Worm (Caenorhabditis elegans): Measurements from ENCODE around the gene M163.9.

M163.9 gene

ce11 chrX:14469284-14469683 lies at the start of gene M163.9:
Gene M163.9 (plus strand): TSS chrX:14469584.
- TF ChIP-seq ceh-48 (tag; optimal IDR thresholded peaks at IDR 0.05) (no peak), unc-3 (GFP tag; conservative IDR thresholded peaks at IDR 0.05) (no peak), unc-3 (tag; optimal IDR thresholded peaks at IDR 0.05) (no peak), syd-9 (tag; optimal IDR thresholded peaks at IDR 0.05) (no peak), eyg-1 (tag; optimal IDR thresholded peaks at IDR 0.05) (no peak), sox-4 (tag; optimal IDR thresholded peaks at IDR 0.05) (no peak), ceh-34 (tag; optimal IDR thresholded peaks at IDR 0.05) (no peak), fkh-10 (GFP tag; optimal IDR thresholded peaks at IDR 0.05) (no peak), hlh-15 (tag; optimal IDR thresholded peaks at IDR 0.05) (no peak), ahr-1 (tag; optimal IDR thresholded peaks at IDR 0.05) (no peak), ztf-16 (tag; optimal IDR thresholded peaks at IDR 0.05) (no peak), ceh-31 (tag; optimal IDR thresholded peaks at IDR 0.05) (no peak), ceh-24 (tag; optimal IDR thresholded peaks at IDR 0.05) (no peak), dve-1 (tag; optimal IDR thresholded peaks at IDR 0.05) (no peak), nhr-11 (tag; optimal IDR thresholded peaks at IDR 0.05) (no peak), K09A11.1 (tag; optimal IDR thresholded peaks at IDR 0.05; ENCODE audit: insufficient read depth) (no peak)

- no peak for TF ChIP-seq ceh-9 (tag; optimal IDR thresholded peaks at IDR 0.05)
- no peak for TF ChIP-seq F13H6.1 (tag; optimal IDR thresholded peaks at IDR 0.05)
- TF ChIP-seq fax-1 (tag; optimal IDR thresholded peaks at IDR 0.05) = no peak
- no peak for TF ChIP-seq ceh-30 (tag; optimal IDR thresholded peaks at IDR 0.05)
Observed at ce11 chrX:14421529-14421982, 47.8 kb upstream of the M163.9 start, which contains the start of gene F23D12.2. Gene F23D12.2 (minus strand): TSS chrX:14421579.

ce11 chrX:14423105-14423504 lies 46.3 kb upstream of the M163.9 start, which contains the start of gene fipr-3:
Gene fipr-3 (plus strand): TSS chrX:14423405.
- no peak for TF ChIP-seq ceh-31 (tag; optimal IDR thresholded peaks at IDR 0.05)
- no peak for TF ChIP-seq pax-1 (tag; optimal IDR thresholded peaks at IDR 0.05)
- no peak for TF ChIP-seq unc-55 (GFP tag; optimal IDR thresholded peaks at IDR 0.05)
- TF ChIP-seq rnt-1 (tag; optimal IDR thresholded peaks at IDR 0.05) = no peak
- no peak for TF ChIP-seq hlh-6 (tag; optimal IDR thresholded peaks at IDR 0.05)
- TF ChIP-seq pha-2 (tag; optimal IDR thresholded peaks at IDR 0.05) = no peak
- no peak for TF ChIP-seq gmeb-2 (tag; optimal IDR thresholded peaks at IDR 0.05)
- TF ChIP-seq hlh-13 (GFP tag; optimal IDR thresholded peaks at IDR 0.05) = no peak
- no peak for TF ChIP-seq ceh-22 (tag; optimal IDR thresholded peaks at IDR 0.05)
- no peak for TF ChIP-seq tbx-2 (tag; optimal IDR thresholded peaks at IDR 0.05)
- TF ChIP-seq pag-3 (tag; optimal IDR thresholded peaks at IDR 0.05; ENCODE audit: borderline replicate concordance) = no peak

ce11 chrX:14424186-14424585 lies 45.2 kb upstream of the M163.9 start:
- TF ChIP-seq dve-1 (tag; optimal IDR thresholded peaks at IDR 0.05) (no peak), npax-4 (tag; optimal IDR thresholded peaks at IDR 0.05) (no peak), fax-1 (tag; optimal IDR thresholded peaks at IDR 0.05) (no peak), C38D4.7 (GFP tag; optimal IDR thresholded peaks at IDR 0.05) (no peak)

ce11 chrX:14424673-14425072 lies 44.7 kb upstream of the M163.9 start, which contains the start of gene F23D12.11:
Gene F23D12.11 (minus strand): TSS chrX:14424751.
- TF ChIP-seq unc-42 (tag; optimal IDR thresholded peaks at IDR 0.05) (no peak), rnt-1 (tag; optimal IDR thresholded peaks at IDR 0.05) (no peak), ets-4 (tag; optimal IDR thresholded peaks at IDR 0.05) (no peak), hlh-8 (tag; optimal IDR thresholded peaks at IDR 0.05) (no peak), ceh-22 (tag; optimal IDR thresholded peaks at IDR 0.05) (no peak), madf-2 (tag; optimal IDR thresholded peaks at IDR 0.05) (no peak), dmd-4 (tag; optimal IDR thresholded peaks at IDR 0.05; ENCODE audit: borderline replicate concordance) (no peak), eyg-1 (tag; optimal IDR thresholded peaks at IDR 0.05) (no peak), fkh-6 (tag; optimal IDR thresholded peaks at IDR 0.05) (no peak), hlh-6 (tag; optimal IDR thresholded peaks at IDR 0.05) (no peak), npax-4 (tag; optimal IDR thresholded peaks at IDR 0.05) (no peak), syd-9 (tag; optimal IDR thresholded peaks at IDR 0.05) (no peak)

All from whole organism, late embryonic.